Fruit fly (Drosophila melanogaster): ENCODE results near the gene Eip74EF.

Eip74EF gene

dm6 chr3L:17596897-17597296 lies 22.2 kb downstream of the Eip74EF start (continued):
- TF ChIP-seq bowl (GFP tag; IDR thresholded peaks at IDR 0.05) (no peak), MESR4 (GFP tag; optimal IDR thresholded peaks at IDR 0.05) (no peak), croc (GFP tag; conservative IDR thresholded peaks at IDR 0.05) (no peak), Hsf (GFP tag; optimal IDR thresholded peaks at IDR 0.05) (peak; percentile 20), Oaz (GFP tag; IDR thresholded peaks at IDR 0.05) (no peak), CG10979 (tag; optimal IDR thresholded peaks at IDR 0.05) (peak; percentile 4), HLHmδ (GFP tag; optimal IDR thresholded peaks at IDR 0.05) (no peak), CG17328 (GFP tag; IDR thresholded peaks at IDR 0.05) (no peak), CG17829 (tag; optimal IDR thresholded peaks at IDR 0.05) (peak; percentile 30), CG6791 (GFP tag; IDR thresholded peaks at IDR 0.05; ENCODE audit: partially characterized antibody) (peak; percentile 55), CG7271 (tag; optimal IDR thresholded peaks at IDR 0.05) (no peak), CG15479 (GFP tag; optimal IDR thresholded peaks at IDR 0.05) (no peak), CG7745 (tag; optimal IDR thresholded peaks at IDR 0.05) (peak; percentile 60), nmo (GFP tag; optimal IDR thresholded peaks at IDR 0.05) (peak; percentile 27), Dip2 (GFP tag; IDR thresholded peaks at IDR 0.05) (peak; percentile 88), Dbx (GFP tag; IDR thresholded peaks at IDR 0.05) (peak; percentile 62), Optix (GFP tag; IDR thresholded peaks at IDR 0.05) (no peak), hth (optimal IDR thresholded peaks at IDR 0.05) (no peak), tup (GFP tag; optimal IDR thresholded peaks at IDR 0.05) (no peak), CG3163 (GFP tag; optimal IDR thresholded peaks at IDR 0.05) (no peak), CG15601 (tag; optimal IDR thresholded peaks at IDR 0.05) (peak; percentile 59), HmgD (GFP tag; optimal IDR thresholded peaks at IDR 0.05) (peak; percentile 60), BtbVII (GFP tag; optimal IDR thresholded peaks at IDR 0.05) (no peak), CG4854 (GFP tag; optimal IDR thresholded peaks at IDR 0.05) (peak; percentile 20), gsb (GFP tag; IDR thresholded peaks at IDR 0.05) (no peak), insv (GFP tag; optimal IDR thresholded peaks at IDR 0.05) (peak in 1 of 2 experiments; percentile 38), CG4707 (GFP tag; optimal IDR thresholded peaks at IDR 0.05) (no peak), gfzf (GFP tag; optimal IDR thresholded peaks at IDR 0.05) (peak; percentile 19), NC2β (GFP tag; optimal IDR thresholded peaks at IDR 0.05) (no peak), dpn (GFP tag; optimal IDR thresholded peaks at IDR 0.05) (peak; percentile 36 to 45), Xbp1 (GFP tag; optimal IDR thresholded peaks at IDR 0.05) (peak; percentile 36), CG8388 (GFP tag; optimal IDR thresholded peaks at IDR 0.05) (no peak), CG12659 (GFP tag; optimal IDR thresholded peaks at IDR 0.05) (no peak), sna (GFP tag; IDR thresholded peaks at IDR 0.05; ENCODE audit: partially characterized antibody) (no peak), CG6654 (GFP tag; optimal IDR thresholded peaks at IDR 0.05) (peak; percentile 99), CG14710 (tag; optimal IDR thresholded peaks at IDR 0.05) (peak; percentile 55), CG15073 (GFP tag; optimal IDR thresholded peaks at IDR 0.05) (no peak), Asciz (GFP tag; optimal IDR thresholded peaks at IDR 0.05) (no peak), CG15696 (tag; optimal IDR thresholded peaks at IDR 0.05) (peak; percentile 31), z (GFP tag; IDR thresholded peaks at IDR 0.05) (no peak), CG32532 (GFP tag; IDR thresholded peaks at IDR 0.05) (0 out of 2 replicates have a peak, but pooled peaks have one; percentile 13), Dp (GFP tag; optimal IDR thresholded peaks at IDR 0.05) (peak; percentile 99), sens (GFP tag) (peak; percentile 61), ab (GFP tag; optimal IDR thresholded peaks at IDR 0.05) (no peak), nom (GFP tag; optimal IDR thresholded peaks at IDR 0.05) (peak; percentile 62), Hmr (GFP tag; optimal IDR thresholded peaks at IDR 0.05) (peak; percentile 66), pita (GFP tag; optimal IDR thresholded peaks at IDR 0.05) (peak; percentile 92), luna (GFP tag; optimal IDR thresholded peaks at IDR 0.05) (peak; percentile 27), Abd-B (GFP tag; optimal IDR thresholded peaks at IDR 0.05) (peak; percentile 10), Sry-β (GFP tag; optimal IDR thresholded peaks at IDR 0.05) (no peak)
